Worm (Caenorhabditis elegans): Measurements from ENCODE around the gene R02F2.10.
A peak's percentile ranks its signal among the peaks of the same experiment; 100 is the strongest.

R02F2.10 gene

DNA sequence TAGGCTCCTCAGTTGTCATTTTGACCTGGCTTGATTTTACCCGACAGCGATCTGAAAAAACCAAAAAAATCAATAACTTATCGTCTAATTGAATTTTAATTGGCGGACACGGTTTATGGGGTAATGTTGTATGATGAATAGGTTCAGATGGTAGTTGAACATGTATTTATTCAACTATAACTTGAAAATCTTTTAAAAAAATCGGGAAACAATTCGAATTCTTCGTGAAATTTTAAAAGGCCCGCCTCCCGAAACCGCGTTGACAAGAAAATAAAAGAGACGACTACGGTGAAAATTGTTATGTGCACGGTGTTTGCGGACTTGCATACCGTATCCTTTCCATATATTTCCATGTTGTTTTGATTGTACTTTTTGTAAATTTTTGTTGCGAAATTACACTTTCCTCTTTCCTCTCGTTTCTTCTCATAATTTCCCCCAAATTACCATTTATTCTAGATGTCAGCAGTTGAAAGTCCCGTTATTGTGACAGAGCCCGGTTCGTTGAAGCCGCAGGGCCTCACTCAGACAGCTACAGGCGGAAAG is 35.3 kb upstream of the R02F2.10 start, which contains the start of the genes T24G10.2 and disl-2:
Gene T24G10.2, minus strand, starts transcription at position 51 of the 543 bp plus-strand sequence.
Gene disl-2, plus strand, starts transcription at position 457 of the 543 bp plus-strand sequence.
- TF ChIP-seq fax-1 (tag; optimal IDR thresholded peaks at IDR 0.05) (no peak), mec-3 (tag; optimal IDR thresholded peaks at IDR 0.05; ENCODE audit: borderline replicate concordance) (no peak), hlh-30 (tag; optimal IDR thresholded peaks at IDR 0.05; ENCODE audit: insufficient read depth) (no peak), ceh-34 (tag; optimal IDR thresholded peaks at IDR 0.05) (no peak), tbx-7 (tag; optimal IDR thresholded peaks at IDR 0.05) (no peak), Y22D7AL.16 (tag; optimal IDR thresholded peaks at IDR 0.05) (no peak), C38D4.7 (GFP tag; optimal IDR thresholded peaks at IDR 0.05) (no peak), ceh-6 (GFP tag; optimal IDR thresholded peaks at IDR 0.05) (no peak), pag-3 (tag; optimal IDR thresholded peaks at IDR 0.05; ENCODE audit: borderline replicate concordance) (no peak), ceh-31 (tag; optimal IDR thresholded peaks at IDR 0.05) (peak; percentile 30), ceh-30 (tag; optimal IDR thresholded peaks at IDR 0.05) (no peak), pros-1 (tag; optimal IDR thresholded peaks at IDR 0.05) (no peak), T23F11.4 (GFP tag; optimal IDR thresholded peaks at IDR 0.05) (no peak), nfya-1 (tag; optimal IDR thresholded peaks at IDR 0.05) (peak; percentile 62), ceh-18 (tag; optimal IDR thresholded peaks at IDR 0.05) (peak; percentile 4)

ce11 chrIII:5448177-5448576 is 29.9 kb upstream of the R02F2.10 start, which contains the start of gene skpt-1:
skpt-1 (minus strand) TSS chrIII:5448395.
- no peak for TF ChIP-seq ceh-19 (GFP tag; optimal IDR thresholded peaks at IDR 0.05)
- TF ChIP-seq elt-2 (tag; optimal IDR thresholded peaks at IDR 0.05), result peak; percentile 4
- TF ChIP-seq lim-6 (tag; optimal IDR thresholded peaks at IDR 0.05), result no peak
- no peak for TF ChIP-seq npax-4 (tag; optimal IDR thresholded peaks at IDR 0.05)
- TF ChIP-seq pha-4 (tag; optimal IDR thresholded peaks at IDR 0.05), result no peak
- TF ChIP-seq unc-42 (tag; optimal IDR thresholded peaks at IDR 0.05), result peak; percentile 2
- no peak for TF ChIP-seq rnt-1 (tag; optimal IDR thresholded peaks at IDR 0.05)
- TF ChIP-seq ceh-6 (GFP tag; optimal IDR thresholded peaks at IDR 0.05), result no peak
- TF ChIP-seq F13H6.1 (tag; optimal IDR thresholded peaks at IDR 0.05), result no peak
- TF ChIP-seq unc-55 (GFP tag; optimal IDR thresholded peaks at IDR 0.05), result no peak
- no peak for TF ChIP-seq zip-5 (tag; optimal IDR thresholded peaks at IDR 0.05)
- no peak for TF ChIP-seq ceh-24 (tag; optimal IDR thresholded peaks at IDR 0.05)
- peak; percentile 9 for TF ChIP-seq tbx-2 (tag; optimal IDR thresholded peaks at IDR 0.05)
- no peak for TF ChIP-seq tbx-7 (tag; optimal IDR thresholded peaks at IDR 0.05)
- no peak for TF ChIP-seq hlh-15 (tag; optimal IDR thresholded peaks at IDR 0.05)
- peak; percentile 8 for TF ChIP-seq nfya-1 (tag; optimal IDR thresholded peaks at IDR 0.05)
- TF ChIP-seq ceh-9 (tag; optimal IDR thresholded peaks at IDR 0.05), result no peak
- no peak for TF ChIP-seq ceh-48 (tag; optimal IDR thresholded peaks at IDR 0.05)
- no peak for TF ChIP-seq lin-11 (tag; optimal IDR thresholded peaks at IDR 0.05)
- TF ChIP-seq unc-86 (tag; optimal IDR thresholded peaks at IDR 0.05), result no peak

- TF ChIP-seq tbx-2 (tag; optimal IDR thresholded peaks at IDR 0.05), result peak; percentile 75
- peak; percentile 38 for TF ChIP-seq hlh-30 (tag; optimal IDR thresholded peaks at IDR 0.05; ENCODE audit: insufficient read depth)
- peak; percentile 56 for TF ChIP-seq nfya-1 (tag; optimal IDR thresholded peaks at IDR 0.05)
- TF ChIP-seq pha-4 (tag; optimal IDR thresholded peaks at IDR 0.05), result no peak
- TF ChIP-seq ceh-31 (tag; optimal IDR thresholded peaks at IDR 0.05), result peak; percentile 34
- TF ChIP-seq ceh-2 (tag; optimal IDR thresholded peaks at IDR 0.05), result peak; percentile 20
- peak; percentile 73 for TF ChIP-seq ceh-48 (tag; optimal IDR thresholded peaks at IDR 0.05)
- no peak for TF ChIP-seq npax-4 (tag; optimal IDR thresholded peaks at IDR 0.05)
- no peak for TF ChIP-seq sox-2 (GFP tag; IDR thresholded peaks at IDR 0.05)
- peak; percentile 39 for TF ChIP-seq unc-42 (tag; optimal IDR thresholded peaks at IDR 0.05)
- peak; percentile 38 for TF ChIP-seq hlh-8 (tag; optimal IDR thresholded peaks at IDR 0.05)
- TF ChIP-seq lim-6 (tag; optimal IDR thresholded peaks at IDR 0.05), result no peak
- peak; percentile 9 for TF ChIP-seq unc-55 (GFP tag; optimal IDR thresholded peaks at IDR 0.05)
Measured at ce11 chrIII:5449762-5450308, 28.3 kb upstream of the R02F2.10 start, which contains the start of gene F48E8.8. F48E8.8 (minus strand) TSS chrIII:5449812.

Data from whole organism, late embryonic.